Worm (Caenorhabditis elegans): ENCODE measurements around the gene F59B2.13.
A peak's percentile ranks its signal among the peaks of the same experiment; 100 is the strongest.

F59B2.13 gene

ce11 chrIII:9060267-9060666, 33.4 kb upstream of the F59B2.13 start:
- TF ChIP-seq fos-1 (tag; optimal IDR thresholded peaks at IDR 0.05) (peak; percentile 38), elt-2 (tag; optimal IDR thresholded peaks at IDR 0.05) (peak; percentile 17), nhr-77 (tag; optimal IDR thresholded peaks at IDR 0.05) (peak; percentile 50), pha-4 (tag; optimal IDR thresholded peaks at IDR 0.05) (peak; percentile 3), ama-1 (optimal IDR thresholded peaks at IDR 0.05) (peak; percentile 17), mml-1 (tag; optimal IDR thresholded peaks at IDR 0.05) (no peak), daf-12 (tag; optimal IDR thresholded peaks at IDR 0.05) (no peak)

- no peak for TF ChIP-seq elt-3 (tag; optimal IDR thresholded peaks at IDR 0.05)
- no peak for TF ChIP-seq nhr-43 (tag; optimal IDR thresholded peaks at IDR 0.05; ENCODE audit: poor library complexity, severe bottlenecking)
- TF ChIP-seq ceh-9 (tag; optimal IDR thresholded peaks at IDR 0.05) = no peak
- no peak for TF ChIP-seq egl-27 (tag; optimal IDR thresholded peaks at IDR 0.05)
- TF ChIP-seq nhr-237 (tag; optimal IDR thresholded peaks at IDR 0.05) = no peak
- TF ChIP-seq nhr-11 (tag; optimal IDR thresholded peaks at IDR 0.05) = no peak
- no peak for TF ChIP-seq mml-1 (tag; optimal IDR thresholded peaks at IDR 0.05)
- TF ChIP-seq elt-2 (tag; optimal IDR thresholded peaks at IDR 0.05) = peak; percentile 65
- no peak for TF ChIP-seq elt-1 (tag; optimal IDR thresholded peaks at IDR 0.05)
- TF ChIP-seq jun-1 (tag; optimal IDR thresholded peaks at IDR 0.05) = no peak
- no peak for TF ChIP-seq lin-15B (tag; optimal IDR thresholded peaks at IDR 0.05)
- no peak for TF ChIP-seq egl-5 (tag; optimal IDR thresholded peaks at IDR 0.05)
- TF ChIP-seq skn-1 (tag; optimal IDR thresholded peaks at IDR 0.05) = peak; percentile 94
- no peak for TF ChIP-seq fkh-10 (GFP tag; optimal IDR thresholded peaks at IDR 0.05)
- TF ChIP-seq mdl-1 (tag; optimal IDR thresholded peaks at IDR 0.05) = no peak
- TF ChIP-seq unc-39 (tag; optimal IDR thresholded peaks at IDR 0.05) = no peak
- peak; percentile 38 for TF ChIP-seq nfya-1 (tag; optimal IDR thresholded peaks at IDR 0.05; ENCODE audit: insufficient read depth)
- TF ChIP-seq nhr-12 (tag; optimal IDR thresholded peaks at IDR 0.05) = no peak
- peak; percentile 66 for TF ChIP-seq pha-4 (tag; optimal IDR thresholded peaks at IDR 0.05)
- no peak for TF ChIP-seq fos-1 (tag; optimal IDR thresholded peaks at IDR 0.05)
- TF ChIP-seq zag-1 (tag; optimal IDR thresholded peaks at IDR 0.05) = no peak
- TF ChIP-seq nhr-67 (tag; optimal IDR thresholded peaks at IDR 0.05) = no peak
- no peak for TF ChIP-seq sea-2 (GFP tag; optimal IDR thresholded peaks at IDR 0.05)
- no peak for TF ChIP-seq nhr-77 (tag; optimal IDR thresholded peaks at IDR 0.05)
- no peak for TF ChIP-seq ztf-4 (tag; optimal IDR thresholded peaks at IDR 0.05)
- no peak for TF ChIP-seq fkh-2 (tag; optimal IDR thresholded peaks at IDR 0.05)
- TF ChIP-seq ceh-16 (tag; optimal IDR thresholded peaks at IDR 0.05) = no peak
- TF ChIP-seq unc-62 (GFP tag; optimal IDR thresholded peaks at IDR 0.05) = no peak
- TF ChIP-seq daf-12 (tag; optimal IDR thresholded peaks at IDR 0.05) = no peak
- peak; percentile 60 for TF ChIP-seq ama-1 (optimal IDR thresholded peaks at IDR 0.05)
- no peak for TF ChIP-seq nhr-25 (tag; optimal IDR thresholded peaks at IDR 0.05)
- TF ChIP-seq aly-2 (tag; optimal IDR thresholded peaks at IDR 0.05) = no peak
- no peak for TF ChIP-seq nhr-23 (tag; optimal IDR thresholded peaks at IDR 0.05)
- peak; percentile 11 for TF ChIP-seq lsy-12 (tag; optimal IDR thresholded peaks at IDR 0.05)
- peak; percentile 4 for TF ChIP-seq hmg-11 (tag; optimal IDR thresholded peaks at IDR 0.05)
- no peak for TF ChIP-seq snpc-4 (tag; optimal IDR thresholded peaks at IDR 0.05)
- no peak for TF ChIP-seq nhr-28 (tag; optimal IDR thresholded peaks at IDR 0.05)
These were observed 32.2 kb upstream of the F59B2.13 start, which contains the start of gene gst-1 for ce11 chrIII:9058959-9059534. Gene gst-1, plus strand, starts transcription at chrIII:9059331.

- no peak for TF ChIP-seq unc-62 (GFP tag; optimal IDR thresholded peaks at IDR 0.05)
- no peak for TF ChIP-seq lin-39 (tag; optimal IDR thresholded peaks at IDR 0.05)
- TF ChIP-seq elt-1 (tag; optimal IDR thresholded peaks at IDR 0.05) = no peak
- peak; percentile 29 for TF ChIP-seq lin-15B (tag; optimal IDR thresholded peaks at IDR 0.05)
- no peak for TF ChIP-seq skn-1 (tag; optimal IDR thresholded peaks at IDR 0.05)
These were observed 27.7 kb upstream of the F59B2.13 start, which contains the start of gene cls-2 for ce11 chrIII:9054414-9055147. Gene cls-2, plus strand, starts transcription at chrIII:9055048.

Data from whole organism, L3 larva.